Worm (Caenorhabditis elegans) whole organism, L1 larva: ENCODE results near the gene moc-5.

ENCODE experiments used
- F16B12.6 ChIP-seq: fragments of 150-350 bp; optimal IDR thresholded peaks from 2 replicates; lab custom pipeline; 2014; ENCODE audit warnings: missing biosample characterization, missing genetic modification characterization
- ama-1 ChIP-seq: fragments of 150-350 bp; optimal IDR thresholded peaks from 2 replicates; lab custom pipeline; 2014
- elt-2 ChIP-seq: sonication (generic microtip); optimal IDR thresholded peaks from 2 replicates; lab custom pipeline; 2016; ENCODE audit warnings: missing genetic modification characterization, mild to moderate bottlenecking, inconsistent platforms, missing compliant biosample characterization, missing genetic modification reagents
- elt-3 ChIP-seq, 6 experiments: fragments of 150-350 bp in 1 of 6; sonication (generic microtip); optimal IDR thresholded peaks; 2 replicates each; lab custom pipeline; 2017 to 2018; ENCODE audit warnings: missing biosample characterization in 6 of 6, missing genetic modification characterization in 6 of 6, inconsistent platforms in 1 of 6
- nhr-12 ChIP-seq: sonication (generic microtip); optimal IDR thresholded peaks from 2 replicates; lab custom pipeline; 2017; ENCODE audit warnings: missing biosample characterization, missing genetic modification characterization
- nhr-237 ChIP-seq: fragments of 150-350 bp; optimal IDR thresholded peaks from 2 replicates; lab custom pipeline; 2014; ENCODE audit warnings: missing biosample characterization, missing genetic modification characterization
- rnt-1 ChIP-seq: sonication (generic microtip); optimal IDR thresholded peaks from 2 replicates; lab custom pipeline; 2016; ENCODE audit warnings: mild to moderate bottlenecking, missing genetic modification characterization, moderate library complexity, missing compliant biosample characterization
- snpc-4 ChIP-seq: fragments of 150-350 bp; optimal IDR thresholded peaks from 2 replicates; lab custom pipeline; 2014; ENCODE audit warnings: missing biosample characterization, missing genetic modification characterization
- zag-1 ChIP-seq: fragments of 150-350 bp; optimal IDR thresholded peaks from 2 replicates; lab custom pipeline; 2014; ENCODE audit warnings: missing biosample characterization, missing genetic modification characterization

DNA sequence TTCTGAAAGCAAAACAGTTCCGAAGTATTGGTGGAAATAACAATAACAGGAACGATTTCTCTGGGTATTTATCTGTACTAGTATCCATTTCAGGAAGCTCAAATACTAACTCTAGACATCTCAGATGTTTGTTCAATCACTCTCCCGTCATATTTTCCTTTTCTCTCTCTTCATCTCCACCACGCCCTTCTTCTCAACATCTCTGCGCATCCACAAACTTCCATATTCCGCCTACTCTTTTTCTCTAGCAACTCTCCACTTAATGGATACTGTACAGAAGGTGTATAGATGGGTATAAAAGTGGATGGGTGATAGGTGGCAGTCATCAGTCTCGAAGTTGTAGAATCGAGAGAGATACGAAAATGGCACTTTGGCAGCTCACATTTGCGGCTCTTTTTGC is 18.6 kb upstream of the moc-5 start, which contains the start of gene gpx-5:
- TF ChIP-seq snpc-4 (tag; lab: Kevin White, UChicago) = no peak
- TF ChIP-seq nhr-237 = no peak
- no peak for TF ChIP-seq ama-1 (lab: Kevin White, UChicago)
- no peak for TF ChIP-seq elt-2 (tag; lab: Kevin White, UChicago)
- TF ChIP-seq zag-1 (tag; lab: Kevin White, UChicago) = no peak
- no peak for TF ChIP-seq nhr-12 (tag; lab: Kevin White, UChicago)
- no peak for TF ChIP-seq rnt-1
- TF ChIP-seq elt-3 (tag; optimal IDR thresholded peaks at IDR 0.05; lab: Kevin White, UChicago) = peak in 2 of 6 experiments; percentile 16 to 40
- no peak for TF ChIP-seq F16B12.6 (tag; lab: Kevin White, UChicago)
